Fruit fly (Drosophila melanogaster) whole organism, embryonic: Measurements from ENCODE around the gene CG14036.

Source experiments
- Bdp1 ChIP-seq: fragments of 200-800 bp; sonication (Bioruptor generic); optimal IDR thresholded peaks from 3 replicates; lab custom pipeline; 2016; ENCODE audit warnings: missing biosample characterization, missing genetic modification characterization
- CG11456 ChIP-seq: fragments of 200-800 bp; sonication (Bioruptor generic); IDR thresholded peaks from 3 replicates; pipeline ENCODE4 v1.3.6; 2022; ENCODE audit warnings: missing biosample characterization, missing genetic modification characterization
- CG12071 ChIP-seq: fragments of 200-800 bp; sonication (Bioruptor generic); optimal IDR thresholded peaks from 3 replicates; lab custom pipeline; 2018; ENCODE audit warnings: missing biosample characterization, mild to moderate bottlenecking, missing genetic modification characterization
- CG12155 ChIP-seq: fragments of 200-800 bp; sonication (Bioruptor generic); optimal IDR thresholded peaks from 3 replicates; lab custom pipeline; 2016; ENCODE audit warnings: missing biosample characterization, missing genetic modification characterization
- CG13624 ChIP-seq: fragments of 200-800 bp; sonication (Bioruptor generic); optimal IDR thresholded peaks from 2 replicates; lab custom pipeline; 2016; ENCODE audit warnings: missing biosample characterization, missing genetic modification characterization
- CG13775 ChIP-seq: fragments of 200-800 bp; sonication (Bioruptor generic); optimal IDR thresholded peaks from 3 replicates; lab custom pipeline; 2017; ENCODE audit warnings: missing biosample characterization, mild to moderate bottlenecking, missing genetic modification characterization
- CG14441 ChIP-seq: fragments of 200-800 bp; sonication (Bioruptor generic); IDR thresholded peaks from 2 replicates; pipeline ENCODE4 v1.3.6; 2022; ENCODE audit warnings: missing biosample characterization, missing genetic modification characterization
- CG14667 ChIP-seq: fragments of 200-800 bp; sonication (Bioruptor generic); IDR thresholded peaks from 2 replicates; pipeline ENCODE4 v1.3.6; 2022; ENCODE audit warnings: missing biosample characterization, missing genetic modification characterization
- CG14860 ChIP-seq: fragments of 200-800 bp; sonication (Bioruptor generic); IDR thresholded peaks from 3 replicates; pipeline ENCODE4 v1.3.6; 2022; ENCODE audit warnings: missing biosample characterization, missing genetic modification characterization; ENCODE audit not compliant: partially characterized antibody
- CG15601 ChIP-seq: fragments of 200-800 bp; sonication (Bioruptor generic); optimal IDR thresholded peaks from 3 replicates; lab custom pipeline; 2019; ENCODE audit warnings: missing biosample characterization, mild to moderate bottlenecking, missing genetic modification characterization, moderate library complexity
- CG16815 ChIP-seq: fragments of 200-800 bp; sonication (Bioruptor generic); optimal IDR thresholded peaks from 3 replicates; lab custom pipeline; 2017; ENCODE audit warnings: missing biosample characterization, mild to moderate bottlenecking, missing genetic modification characterization
- CG17186 ChIP-seq: fragments of 200-800 bp; sonication (Bioruptor generic); optimal IDR thresholded peaks from 3 replicates; lab custom pipeline; 2017; ENCODE audit warnings: missing biosample characterization, missing genetic modification reagents, missing genetic modification characterization
- CG1792 ChIP-seq: fragments of 200-800 bp; sonication (Bioruptor generic); optimal IDR thresholded peaks from 2 replicates; lab custom pipeline; 2016; ENCODE audit warnings: missing biosample characterization, missing genetic modification characterization
- CG18764 ChIP-seq: fragments of 200-800 bp; sonication (Bioruptor generic); optimal IDR thresholded peaks from 3 replicates; lab custom pipeline; 2016; ENCODE audit warnings: missing biosample characterization, missing genetic modification characterization
- CG31388 ChIP-seq: fragments of 200-800 bp; sonication (Bioruptor generic); optimal IDR thresholded peaks from 2 replicates; lab custom pipeline; 2016; ENCODE audit warnings: missing biosample characterization, missing genetic modification characterization
- CG3995 ChIP-seq: fragments of 200-800 bp; sonication (Bioruptor generic); optimal IDR thresholded peaks from 3 replicates; lab custom pipeline; 2016; ENCODE audit warnings: missing biosample characterization, missing genetic modification characterization
- CG42726 ChIP-seq: fragments of 200-800 bp; sonication (Bioruptor generic); IDR thresholded peaks from 2 replicates; pipeline ENCODE4 v1.3.6; 2022; ENCODE audit warnings: missing biosample characterization, missing genetic modification characterization; ENCODE audit not compliant: partially characterized antibody
- CG4707 ChIP-seq: fragments of 200-800 bp; sonication (Bioruptor generic); optimal IDR thresholded peaks from 2 replicates; lab custom pipeline; 2018; ENCODE audit warnings: missing biosample characterization, mild to moderate bottlenecking, missing genetic modification characterization, moderate library complexity
- CG8281 ChIP-seq: fragments of 200-800 bp; sonication (Bioruptor generic); optimal IDR thresholded peaks from 2 replicates; lab custom pipeline; 2018; ENCODE audit warnings: missing biosample characterization, mild to moderate bottlenecking, missing genetic modification characterization, moderate library complexity
- CG9727 ChIP-seq: fragments of 200-800 bp; sonication (Bioruptor generic); optimal IDR thresholded peaks from 3 replicates; lab custom pipeline; 2017; ENCODE audit warnings: missing biosample characterization, mild to moderate bottlenecking, missing genetic modification characterization
- CG9797 ChIP-seq: fragments of 200-800 bp; sonication (Bioruptor generic); optimal IDR thresholded peaks from 3 replicates; lab custom pipeline; 2018; ENCODE audit warnings: missing biosample characterization, mild to moderate bottlenecking, missing genetic modification characterization
- Dbx ChIP-seq: fragments of 200-800 bp; sonication (Bioruptor generic); IDR thresholded peaks from 3 replicates; pipeline ENCODE4 v1.3.6; 2022; ENCODE audit warnings: missing biosample characterization, missing genetic modification characterization
- Dip2 ChIP-seq: fragments of 200-800 bp; sonication (Bioruptor generic); IDR thresholded peaks from 2 replicates; pipeline ENCODE4 v1.3.6; 2022; ENCODE audit warnings: missing biosample characterization, missing genetic modification characterization
- Dp ChIP-seq: fragments of 200-800 bp; sonication (Bioruptor generic); optimal IDR thresholded peaks from 2 replicates; lab custom pipeline; 2018; ENCODE audit warnings: missing biosample characterization, mild to moderate bottlenecking, missing genetic modification characterization, moderate library complexity
- Fer3 ChIP-seq: fragments of 200-800 bp; sonication (Bioruptor generic); optimal IDR thresholded peaks from 2 replicates; lab custom pipeline; 2018; ENCODE audit warnings: missing biosample characterization, mild to moderate bottlenecking, missing genetic modification characterization, moderate library complexity
- GATAe ChIP-seq: fragments of 200-800 bp; sonication (Bioruptor generic); conservative IDR thresholded peaks from 2 replicates; pipeline ENCODE4 v1.3.6; 2022; ENCODE audit warnings: missing biosample characterization, missing genetic modification characterization
- HHEX ChIP-seq: fragments of 200-800 bp; sonication (Bioruptor generic); optimal IDR thresholded peaks from 3 replicates; lab custom pipeline; 2017; ENCODE audit warnings: missing biosample characterization, mild to moderate bottlenecking, missing genetic modification characterization, missing genetic modification reagents
- Jarid2 ChIP-seq: fragments of 200-800 bp; sonication (Bioruptor generic); optimal IDR thresholded peaks from 3 replicates; lab custom pipeline; 2017; ENCODE audit warnings: mild to moderate bottlenecking, missing biosample characterization, missing genetic modification reagents, missing genetic modification characterization
- Lhr ChIP-seq: fragments of 200-800 bp; sonication (Bioruptor generic); optimal IDR thresholded peaks from 3 replicates; lab custom pipeline; 2017; ENCODE audit warnings: mild to moderate bottlenecking, missing biosample characterization, missing genetic modification reagents, missing genetic modification characterization
- Med ChIP-seq: fragments of 200-800 bp; sonication (Bioruptor generic); peaks from one replicate; lab custom pipeline; 2016; ENCODE audit warnings: missing biosample characterization, missing genetic modification characterization, mild to moderate bottlenecking, inconsistent platforms, moderate library complexity
- Rx ChIP-seq: fragments of 200-800 bp; sonication (Bioruptor generic); IDR thresholded peaks from 2 replicates; pipeline ENCODE4 v1.3.6; 2022; ENCODE audit warnings: missing biosample characterization, missing genetic modification characterization
- Sin3A ChIP-seq: fragments of >200 bp; optimal IDR thresholded peaks from 2 replicates; lab custom pipeline; 2018
- bcd ChIP-seq: fragments of 200-800 bp; sonication (Bioruptor generic); optimal IDR thresholded peaks from 2 replicates; lab custom pipeline; 2017; ENCODE audit warnings: missing biosample characterization, mild to moderate bottlenecking, missing genetic modification characterization
- cad ChIP-seq: fragments of >200 bp; optimal IDR thresholded peaks from 2 replicates; lab custom pipeline; 2017; ENCODE audit warnings: missing biosample characterization, missing genetic modification characterization
- chm ChIP-seq: fragments of 200-800 bp; sonication (Bioruptor generic); IDR thresholded peaks from 2 replicates; pipeline ENCODE4 v1.3.6; 2022; ENCODE audit warnings: missing biosample characterization, missing genetic modification characterization
- chn ChIP-seq: fragments of 200-800 bp; sonication (Bioruptor generic); optimal IDR thresholded peaks from 2 replicates; lab custom pipeline; 2016; ENCODE audit warnings: missing biosample characterization, missing genetic modification characterization
- dpn ChIP-seq, 2 experiments: fragments of 200-800 bp; sonication (Bioruptor generic); optimal IDR thresholded peaks; 3 replicates each; lab custom pipeline; 2016; ENCODE audit warnings: missing biosample characterization in 2 of 2, missing genetic modification characterization in 2 of 2
- eve ChIP-seq, 2 experiments: fragments of >200 bp; optimal IDR thresholded peaks; 2 replicates each; lab custom pipeline; 2017; ENCODE audit warnings: missing biosample characterization in 2 of 2, missing genetic modification characterization in 2 of 2
- fd96Cb ChIP-seq: fragments of 200-800 bp; sonication (Bioruptor generic); optimal IDR thresholded peaks from 2 replicates; lab custom pipeline; 2018; ENCODE audit warnings: missing biosample characterization, mild to moderate bottlenecking, missing genetic modification characterization, moderate library complexity
- ftz-f1 ChIP-seq: fragments of 200-800 bp; sonication (Bioruptor generic); optimal IDR thresholded peaks from 2 replicates; lab custom pipeline; 2016; ENCODE audit warnings: missing biosample characterization, missing genetic modification characterization
- her ChIP-seq: fragments of 200-800 bp; sonication (Bioruptor generic); optimal IDR thresholded peaks from 2 replicates; lab custom pipeline; 2016; ENCODE audit warnings: missing biosample characterization, missing genetic modification characterization
- klu ChIP-seq: fragments of 200-800 bp; sonication (Bioruptor generic); IDR thresholded peaks from 2 replicates; pipeline ENCODE4 v1.3.6; 2022; ENCODE audit warnings: missing biosample characterization, missing genetic modification characterization
- nerfin-2 ChIP-seq: fragments of 200-800 bp; sonication (Bioruptor generic); IDR thresholded peaks from 2 replicates; pipeline ENCODE4 v1.3.6; 2022; ENCODE audit warnings: missing biosample characterization, missing genetic modification characterization; ENCODE audit not compliant: partially characterized antibody
- nmo ChIP-seq: fragments of 200-800 bp; sonication (Bioruptor generic); optimal IDR thresholded peaks from 2 replicates; lab custom pipeline; 2018; ENCODE audit warnings: missing biosample characterization, mild to moderate bottlenecking, missing genetic modification characterization, moderate library complexity
- pb ChIP-seq: fragments of 200-800 bp; sonication (Bioruptor generic); optimal IDR thresholded peaks from 3 replicates; lab custom pipeline; 2016; ENCODE audit warnings: missing biosample characterization, missing genetic modification characterization
- schlank ChIP-seq: fragments of 200-800 bp; sonication (Bioruptor generic); optimal IDR thresholded peaks from 2 replicates; lab custom pipeline; 2018; ENCODE audit warnings: missing biosample characterization, mild to moderate bottlenecking, missing genetic modification characterization
- sna ChIP-seq: fragments of 200-800 bp; sonication (Bioruptor generic); IDR thresholded peaks from 2 replicates; pipeline ENCODE4 v1.3.6; 2022; ENCODE audit warnings: missing biosample characterization, missing genetic modification characterization; ENCODE audit not compliant: partially characterized antibody
- sqz ChIP-seq: fragments of 200-800 bp; sonication (Bioruptor generic); optimal IDR thresholded peaks from 3 replicates; lab custom pipeline; 2018; ENCODE audit warnings: missing biosample characterization, mild to moderate bottlenecking, missing genetic modification characterization
- sr ChIP-seq: fragments of 200-800 bp; sonication (Bioruptor generic); IDR thresholded peaks from 3 replicates; pipeline ENCODE4 v1.3.6; 2022; ENCODE audit warnings: missing biosample characterization, missing genetic modification characterization
- usp ChIP-seq: fragments of >200 bp; optimal IDR thresholded peaks from 2 replicates; lab custom pipeline; 2017; ENCODE audit warnings: missing biosample characterization, missing genetic modification characterization
- wek ChIP-seq: fragments of 200-800 bp; sonication (Bioruptor generic); optimal IDR thresholded peaks from 3 replicates; lab custom pipeline; 2018; ENCODE audit warnings: missing biosample characterization, mild to moderate bottlenecking, missing genetic modification characterization, moderate library complexity
- yki ChIP-seq: fragments of >200 bp; optimal IDR thresholded peaks from 3 replicates; lab custom pipeline; 2018

Gene CG14036

DNA sequence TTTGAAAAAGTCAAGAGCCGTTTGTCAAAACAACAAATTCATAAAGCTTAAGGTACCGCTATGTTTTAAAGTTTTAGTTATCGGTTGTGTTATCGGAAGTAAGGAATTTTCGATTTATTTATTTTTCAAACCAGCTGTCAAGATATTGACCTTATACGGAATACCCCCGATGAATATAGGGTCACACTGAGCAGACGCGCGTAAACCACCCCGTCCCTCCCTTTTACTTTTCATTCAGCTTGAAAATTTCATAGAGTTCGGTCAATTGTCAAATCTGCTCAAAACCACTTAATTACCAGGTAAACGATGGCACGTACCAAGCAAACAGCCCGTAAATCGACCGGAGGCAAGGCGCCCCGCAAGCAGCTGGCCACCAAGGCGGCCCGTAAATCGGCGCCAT, at the start of gene CG14036, which contains the start of gene His3.3A (continued):
- peak; percentile 59; the same call in 1 of the 2 replicates for TF ChIP-seq CG42726 (GFP tag; lab: Robert Waterston, UW)
- peak; percentile 30 for TF ChIP-seq ftz-f1
- no peak for TF ChIP-seq CG16815
- TF ChIP-seq cad (GFP tag; lab: Kevin White, UChicago) = no peak
- peak; percentile 88 for TF ChIP-seq Dp (GFP tag; lab: Kevin White, UChicago)
- no peak for TF ChIP-seq CG14441 (GFP tag; lab: Robert Waterston, UW)
- TF ChIP-seq CG13624 = no peak
- TF ChIP-seq GATAe (GFP tag; lab: Robert Waterston, UW) = no peak
- TF ChIP-seq sr (GFP tag; lab: Robert Waterston, UW) = no peak
- no peak for TF ChIP-seq CG11456
- TF ChIP-seq CG14860 (GFP tag; lab: Robert Waterston, UW) = peak; percentile 58; the same call in 2 of the 3 replicates
- no peak for TF ChIP-seq chn (GFP tag; lab: Kevin White, UChicago)
- no peak for TF ChIP-seq CG4707
- TF ChIP-seq bcd (GFP tag; lab: Kevin White, UChicago) = no peak
- peak; percentile 27; the same call in 1 of the 2 replicates for TF ChIP-seq chm (GFP tag; lab: Robert Waterston, UW)
- TF ChIP-seq CG18764 (GFP tag; lab: Kevin White, UChicago) = no peak
- TF ChIP-seq CG3995 (GFP tag; lab: Kevin White, UChicago) = no peak
- TF ChIP-seq Rx (GFP tag; lab: Robert Waterston, UW) = no peak
- no peak for TF ChIP-seq schlank (tag; lab: Kevin White, UChicago)
- TF ChIP-seq CG12155 (GFP tag; lab: Kevin White, UChicago) = no peak
- TF ChIP-seq HHEX = peak; percentile 24
- no peak for TF ChIP-seq CG31388
- no peak for TF ChIP-seq CG12071 (GFP tag; lab: Kevin White, UChicago)
- TF ChIP-seq eve (GFP tag; optimal IDR thresholded peaks at IDR 0.05; lab: Kevin White, UChicago) = no peak
- 0 out of 3 replicates have a peak, but pooled peaks have one; percentile 18 for TF ChIP-seq Dbx (GFP tag; lab: Robert Waterston, UW)
- no peak for TF ChIP-seq nerfin-2
- peak; percentile 87 for TF ChIP-seq Med (GFP tag; lab: Kevin White, UChicago)
- TF ChIP-seq CG1792 (GFP tag; lab: Kevin White, UChicago) = no peak
- TF ChIP-seq CG9727 (GFP tag; lab: Kevin White, UChicago) = peak; percentile 32
- TF ChIP-seq usp (GFP tag; lab: Kevin White, UChicago) = no peak
- peak; percentile 56 for TF ChIP-seq CG17186 (GFP tag; lab: Kevin White, UChicago)
- TF ChIP-seq her (GFP tag; lab: Kevin White, UChicago) = no peak
- no peak for TF ChIP-seq sqz
- no peak for TF ChIP-seq Lhr (GFP tag; lab: Kevin White, UChicago)
- no peak for TF ChIP-seq pb
- TF ChIP-seq CG14667 (GFP tag; lab: Robert Waterston, UW) = no peak
- TF ChIP-seq klu (GFP tag; lab: Robert Waterston, UW) = no peak
- TF ChIP-seq Dip2 (GFP tag; lab: Robert Waterston, UW) = no peak
- TF ChIP-seq CG8281 (tag; lab: Kevin White, UChicago) = no peak
- TF ChIP-seq fd96Cb (tag; lab: Kevin White, UChicago) = no peak
- no peak for TF ChIP-seq yki (lab: Kevin White, UChicago)
- TF ChIP-seq dpn (GFP tag; optimal IDR thresholded peaks at IDR 0.05; lab: Kevin White, UChicago) = no peak
- peak; percentile 46 for TF ChIP-seq Sin3A
- peak; percentile 100 for TF ChIP-seq wek (GFP tag; lab: Kevin White, UChicago)
- TF ChIP-seq sna (GFP tag; lab: Robert Waterston, UW) = peak; percentile 66
- TF ChIP-seq CG9797 = peak; percentile 97
- peak; percentile 45 for TF ChIP-seq Jarid2 (GFP tag; lab: Kevin White, UChicago)
- no peak for TF ChIP-seq Fer3 (tag; lab: Kevin White, UChicago)
- no peak for TF ChIP-seq CG13775 (GFP tag; lab: Kevin White, UChicago)
- peak; percentile 23 for TF ChIP-seq CG15601 (tag; lab: Kevin White, UChicago)
- TF ChIP-seq nmo = peak; percentile 56
- TF ChIP-seq Bdp1 (GFP tag; lab: Kevin White, UChicago) = no peak
